Fruit fly (Drosophila melanogaster): ENCODE results near the gene Mrm2.

Mrm2 gene

DNA sequence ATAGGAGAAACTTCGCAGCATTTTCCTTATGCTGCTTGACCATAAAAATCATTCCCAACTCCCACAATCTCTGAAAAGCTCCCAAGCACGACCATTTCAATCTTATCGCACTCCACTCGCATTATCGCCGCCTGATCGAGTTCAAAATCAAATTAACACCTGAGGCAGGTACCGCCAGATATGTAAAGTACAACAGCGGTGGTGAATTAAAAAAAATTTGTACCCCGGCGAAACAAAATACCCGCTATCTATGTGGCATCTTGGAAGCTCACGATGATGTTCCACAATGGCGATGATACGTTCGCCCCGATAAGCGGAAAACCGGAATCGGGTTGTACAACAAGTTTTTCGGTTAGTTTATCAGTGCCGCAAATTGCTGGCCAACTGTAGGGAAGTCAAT, 35.1 kb upstream of the Mrm2 start:
- TF ChIP-seq cic (GFP tag; optimal IDR thresholded peaks at IDR 0.05) (no peak), CG33017 (tag; optimal IDR thresholded peaks at IDR 0.05) (no peak), cnc (optimal IDR thresholded peaks at IDR 0.05) (no peak), CG11617 (GFP tag; optimal IDR thresholded peaks at IDR 0.05) (no peak)

DNA sequence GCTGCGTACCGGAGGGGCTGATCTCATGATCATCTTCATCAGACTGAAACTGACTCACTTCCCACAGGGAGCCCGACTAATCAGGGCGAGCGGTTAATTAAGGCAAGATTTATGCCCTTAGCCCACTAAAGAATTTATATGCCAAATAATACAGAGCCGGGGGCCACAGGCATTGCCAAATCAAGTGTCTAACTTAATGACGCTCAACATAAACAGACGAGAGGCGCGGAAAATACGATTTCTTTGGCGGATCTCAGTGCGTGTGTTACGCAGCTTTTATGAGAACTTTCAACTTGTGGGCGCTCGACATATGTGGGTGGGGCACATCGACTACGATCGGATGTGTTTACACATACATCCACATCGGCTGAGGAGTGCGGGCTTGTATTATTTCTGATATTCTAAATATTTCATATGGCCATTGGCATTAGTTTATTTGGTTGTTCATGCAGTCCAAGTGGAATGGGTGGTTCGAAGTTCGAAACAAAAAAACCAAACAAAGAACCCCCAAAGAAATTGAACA, 34.5 kb upstream of the Mrm2 start:
- TF ChIP-seq Mnt (GFP tag; optimal IDR thresholded peaks at IDR 0.05) (no peak), CG12768 (GFP tag; optimal IDR thresholded peaks at IDR 0.05) (no peak), Crg-1 (GFP tag; optimal IDR thresholded peaks at IDR 0.05) (no peak), toe (GFP tag; optimal IDR thresholded peaks at IDR 0.05) (no peak), pad (GFP tag; optimal IDR thresholded peaks at IDR 0.05) (no peak), tj (GFP tag; optimal IDR thresholded peaks at IDR 0.05) (no peak), CG7045 (GFP tag; optimal IDR thresholded peaks at IDR 0.05) (no peak)

DNA sequence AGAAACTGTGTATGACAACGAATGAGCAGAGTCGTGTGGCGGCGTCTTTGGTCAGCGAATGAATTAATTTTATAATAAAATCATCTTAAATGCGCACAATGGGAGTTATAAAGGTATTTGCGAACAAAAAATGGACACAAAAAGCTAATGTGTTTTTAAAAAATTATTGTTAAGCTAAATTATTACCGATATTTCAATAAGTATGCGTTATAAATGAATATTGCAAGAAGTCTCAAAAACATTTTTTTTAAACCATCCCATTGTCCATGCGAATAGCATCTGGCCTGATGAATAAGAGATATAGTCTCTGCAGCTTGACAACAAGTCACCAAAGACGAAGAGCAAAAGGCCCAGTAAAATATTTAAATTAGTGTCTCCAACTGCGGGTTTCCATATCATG, 30.4 kb upstream of the Mrm2 start:
- TF ChIP-seq CG33017 (tag; optimal IDR thresholded peaks at IDR 0.05) (no peak), tj (GFP tag; optimal IDR thresholded peaks at IDR 0.05) (no peak), toe (GFP tag; optimal IDR thresholded peaks at IDR 0.05) (no peak), CG1620 (GFP tag; optimal IDR thresholded peaks at IDR 0.05) (no peak)

DNA sequence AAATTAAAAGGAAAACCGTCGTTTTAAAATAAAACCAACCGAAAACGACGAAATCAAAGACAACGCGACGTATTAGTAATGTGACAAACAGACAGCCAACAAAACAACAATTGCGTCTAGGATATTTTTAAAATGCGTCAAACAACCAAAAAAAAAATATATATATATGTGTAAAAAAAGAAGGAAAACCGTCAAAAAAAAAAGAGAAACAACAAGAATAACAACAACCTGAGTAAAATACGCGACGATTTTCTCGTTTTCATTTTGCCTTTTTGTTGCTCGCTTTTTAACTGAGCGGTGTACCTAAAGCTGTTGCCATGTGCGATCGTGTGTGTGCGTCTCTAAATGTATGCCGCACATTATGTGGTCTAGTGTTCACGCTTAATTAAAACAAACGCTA, 27.9 kb upstream of the Mrm2 start:
- TF ChIP-seq Clk (GFP tag; optimal IDR thresholded peaks at IDR 0.05) (no peak), kay (GFP tag; ENCODE audit: borderline replicate concordance) (peak; percentile 11)

DNA sequence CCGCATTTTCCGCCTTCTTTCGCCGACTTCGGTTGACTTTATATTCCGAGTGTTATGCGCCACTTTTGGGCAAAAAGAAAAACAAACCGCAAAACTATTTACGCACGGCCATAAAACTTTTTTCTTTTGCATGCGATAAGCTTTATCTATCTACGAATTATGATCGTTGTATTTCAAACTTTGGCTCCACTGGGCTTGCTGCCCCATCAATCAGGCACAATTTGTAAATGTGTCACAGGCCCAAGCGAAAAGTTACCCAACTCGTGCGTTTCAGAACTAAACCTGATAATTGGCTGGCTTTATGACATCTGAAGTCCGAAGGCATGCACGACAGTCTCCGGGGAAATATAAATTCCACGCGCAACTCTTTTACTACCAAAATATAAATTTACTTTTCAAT, 27.4 kb upstream of the Mrm2 start:
- TF ChIP-seq tj (GFP tag; optimal IDR thresholded peaks at IDR 0.05): no peak

DNA sequence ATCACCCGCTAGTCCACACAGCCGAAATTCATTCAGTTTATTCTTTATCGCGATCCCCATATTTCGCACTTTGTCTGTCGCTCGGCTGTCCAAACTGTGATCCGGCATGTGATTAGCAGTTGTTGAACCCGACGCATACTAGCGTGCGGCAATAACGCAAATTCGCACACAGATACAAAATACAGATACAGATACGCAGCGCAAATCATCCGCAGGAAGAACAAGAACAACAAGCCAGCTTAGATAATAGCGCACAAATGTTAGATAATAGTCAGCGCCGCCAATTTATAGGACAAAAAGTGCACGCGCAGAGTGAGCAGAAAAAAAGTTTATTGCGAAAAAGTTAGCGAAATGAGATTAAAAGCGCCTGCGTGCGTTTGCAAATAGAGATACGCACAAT, 26.4 kb upstream of the Mrm2 start:
- TF ChIP-seq CG14711 (tag; optimal IDR thresholded peaks at IDR 0.05): no peak
- TF ChIP-seq kay (GFP tag; ENCODE audit: borderline replicate concordance): no peak
- TF ChIP-seq Mnt (GFP tag; optimal IDR thresholded peaks at IDR 0.05): no peak
- TF ChIP-seq CG5204 (GFP tag; optimal IDR thresholded peaks at IDR 0.05): no peak
- TF ChIP-seq CG7045 (GFP tag; optimal IDR thresholded peaks at IDR 0.05): no peak
- no peak for TF ChIP-seq CG33017 (tag; optimal IDR thresholded peaks at IDR 0.05)

DNA sequence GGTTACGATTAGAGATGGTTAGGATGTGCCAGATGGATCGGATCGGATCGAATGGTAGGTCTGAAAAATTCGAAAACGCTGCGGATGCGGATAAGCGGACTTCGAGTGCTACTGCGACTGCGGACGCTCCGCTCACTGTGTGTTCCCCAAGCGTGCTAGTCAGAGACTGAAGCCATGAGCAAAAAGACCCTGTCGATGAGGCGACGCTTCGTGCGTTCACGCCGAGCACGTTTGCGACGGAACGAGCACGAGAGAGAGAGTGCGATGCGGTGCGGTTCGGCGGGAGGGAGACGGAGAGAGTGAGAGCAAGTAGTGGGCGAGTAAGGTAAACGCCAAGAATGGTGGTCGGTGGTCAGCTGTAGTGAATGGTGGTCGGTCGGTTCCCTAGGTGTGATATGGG, 24.7 kb upstream of the Mrm2 start, which contains the start of gene bnl:
bnl (minus strand) TSS at position 131 of the 400 bp plus-strand sequence.
- TF ChIP-seq CG11617 (GFP tag; optimal IDR thresholded peaks at IDR 0.05) (no peak), CG7101 (tag; optimal IDR thresholded peaks at IDR 0.05) (peak; percentile 16), toe (GFP tag; optimal IDR thresholded peaks at IDR 0.05) (no peak), CG12768 (GFP tag; optimal IDR thresholded peaks at IDR 0.05) (peak; percentile 36), Mnt (GFP tag; optimal IDR thresholded peaks at IDR 0.05) (peak; percentile 62), tj (GFP tag; optimal IDR thresholded peaks at IDR 0.05) (peak; percentile 31), bab1 (GFP tag; optimal IDR thresholded peaks at IDR 0.05) (peak; percentile 54), pad (GFP tag; optimal IDR thresholded peaks at IDR 0.05) (peak; percentile 6), Crg-1 (GFP tag; optimal IDR thresholded peaks at IDR 0.05) (no peak), ovo (GFP tag; optimal IDR thresholded peaks at IDR 0.05) (no peak), cic (GFP tag; optimal IDR thresholded peaks at IDR 0.05) (peak; percentile 32), CG33017 (tag; optimal IDR thresholded peaks at IDR 0.05) (peak; percentile 29)

DNA sequence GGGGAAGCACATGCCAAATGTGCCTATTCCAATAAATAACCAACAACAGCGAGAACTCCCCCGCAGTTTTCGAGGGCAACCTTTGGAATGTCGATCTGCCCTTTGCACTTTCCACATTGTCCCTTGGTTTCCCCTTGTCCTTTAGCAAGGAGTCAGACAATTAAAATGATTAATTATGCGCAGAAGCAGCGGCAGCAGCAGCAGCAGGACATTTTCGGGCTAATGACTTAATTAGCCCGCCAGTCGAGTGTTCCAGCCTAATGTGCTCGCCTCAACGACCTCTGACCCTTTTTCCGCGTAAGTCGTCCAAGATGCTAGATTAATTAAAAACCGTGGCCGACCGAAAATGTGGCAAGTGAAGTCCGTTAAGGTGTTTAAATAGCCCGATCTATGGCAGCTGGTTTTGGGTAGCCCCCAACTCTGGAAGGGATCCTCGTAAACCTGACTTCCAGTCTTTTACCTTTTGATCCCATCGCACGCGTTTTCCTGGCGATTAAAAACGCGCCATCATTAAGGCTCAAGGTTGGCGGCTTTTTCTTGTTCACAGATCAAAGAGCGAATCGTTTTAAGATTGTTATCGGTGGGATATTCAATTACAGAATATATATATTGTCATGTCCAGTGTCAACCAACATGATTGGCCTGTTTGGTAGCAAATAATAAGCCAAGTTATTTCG, 22.3 kb upstream of the Mrm2 start:
- TF ChIP-seq toe (GFP tag; optimal IDR thresholded peaks at IDR 0.05): no peak
- no peak for TF ChIP-seq cnc (optimal IDR thresholded peaks at IDR 0.05)
- no peak for TF ChIP-seq CG1620 (GFP tag; optimal IDR thresholded peaks at IDR 0.05)

DNA sequence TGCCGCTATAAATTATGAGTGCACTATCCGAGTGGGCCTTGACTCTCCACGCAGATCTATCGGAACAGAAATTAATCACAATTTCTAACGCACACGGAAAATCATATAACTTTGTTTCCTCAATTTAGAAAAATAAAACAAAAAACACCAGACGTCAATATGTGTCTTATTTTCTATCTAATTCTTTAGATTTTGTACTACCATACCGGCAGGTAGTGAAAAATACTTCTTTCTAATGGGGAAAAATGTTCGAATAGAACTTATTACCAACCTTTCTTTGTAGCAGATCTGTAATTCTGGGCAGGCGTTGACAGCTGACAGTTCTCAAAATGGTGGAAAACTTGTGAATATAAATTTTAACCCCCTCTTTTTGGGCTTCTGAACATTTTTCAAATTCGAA, 20.9 kb upstream of the Mrm2 start, which contains the start of gene CG31459:
CG31459 (plus strand) TSS at position 301 of the 400 bp plus-strand sequence.
- TF ChIP-seq CG7045 (GFP tag; optimal IDR thresholded peaks at IDR 0.05) (no peak), CG14711 (tag; optimal IDR thresholded peaks at IDR 0.05) (no peak), pad (GFP tag; optimal IDR thresholded peaks at IDR 0.05) (no peak), CG7101 (tag; optimal IDR thresholded peaks at IDR 0.05) (no peak)

All from whole organism, adult.